Worm (Caenorhabditis elegans) whole organism, young adult: ENCODE results near the gene egas-4.

Experiments used
- B0019.2 ChIP-seq: fragments of 200-800 bp; sonication (Bioruptor generic); conservative IDR thresholded peaks from 2 replicates; pipeline ENCODE4 v1.3.6; 2022; ENCODE audit warnings: missing genetic modification reagents, missing genetic modification characterization, missing compliant biosample characterization
- B0035.1 ChIP-seq: sonication (generic microtip); optimal IDR thresholded peaks from 2 replicates; lab custom pipeline; 2016; ENCODE audit warnings: missing genetic modification characterization, mild to moderate bottlenecking, missing compliant biosample characterization, missing genotype, missing genetic modification reagents
- B0261.1 ChIP-seq: sonication (generic microtip); optimal IDR thresholded peaks from 2 replicates; lab custom pipeline; 2016; ENCODE audit warnings: mild to moderate bottlenecking, missing genetic modification characterization, moderate library complexity, missing compliant biosample characterization
- B0336.3 ChIP-seq: fragments of 200-800 bp; sonication (Bioruptor generic); IDR thresholded peaks from 2 replicates; pipeline ENCODE4 v1.3.6; 2022; ENCODE audit warnings: missing genetic modification characterization, missing compliant biosample characterization
- F22D6.2 ChIP-seq: sonication (generic microtip); optimal IDR thresholded peaks from 2 replicates; lab custom pipeline; 2016; ENCODE audit warnings: mild to moderate bottlenecking, missing genetic modification characterization, missing compliant biosample characterization
- F37B4.10 ChIP-seq: fragments of 200-800 bp; sonication (Bioruptor generic); IDR thresholded peaks from 2 replicates; pipeline ENCODE4 v1.3.6; 2022; ENCODE audit warnings: missing genetic modification characterization, missing compliant biosample characterization
- F39B2.1 ChIP-seq: fragments of 200-800 bp; sonication (Bioruptor generic); IDR thresholded peaks from 2 replicates; pipeline ENCODE4 v1.3.6; 2022; ENCODE audit warnings: missing genetic modification reagents, missing genetic modification characterization, missing compliant biosample characterization
- F55B11.4 ChIP-seq: sonication (generic microtip); optimal IDR thresholded peaks from 2 replicates; lab custom pipeline; 2016; ENCODE audit warnings: missing compliant biosample characterization, missing genetic modification characterization, borderline replicate concordance; ENCODE audit not compliant: insufficient read depth
- K12H6.12 ChIP-seq: fragments of 200-800 bp; sonication (Bioruptor generic); optimal IDR thresholded peaks from 2 replicates; lab custom pipeline; 2018; ENCODE audit warnings: mild to moderate bottlenecking, missing genetic modification characterization, missing compliant biosample characterization
- Y53G8AR.9 ChIP-seq: fragments of 200-800 bp; sonication (Bioruptor generic); conservative IDR thresholded peaks from 2 replicates; pipeline ENCODE4 v1.3.6; 2022; ENCODE audit warnings: missing genetic modification reagents, missing genetic modification characterization, missing compliant biosample characterization
- Y56A3A.18 ChIP-seq: fragments of 200-800 bp; sonication (Bioruptor generic); IDR thresholded peaks from 2 replicates; pipeline ENCODE4 v1.3.6; 2022; ENCODE audit warnings: missing genetic modification reagents, missing genetic modification characterization, missing compliant biosample characterization
- ZK185.1 ChIP-seq: sonication (generic microtip); optimal IDR thresholded peaks from 2 replicates; lab custom pipeline; 2016; ENCODE audit warnings: mild to moderate bottlenecking, missing genetic modification characterization, missing compliant biosample characterization; ENCODE audit not compliant: poor library complexity, severe bottlenecking
- atf-7 ChIP-seq: sonication (generic microtip); optimal IDR thresholded peaks from 2 replicates; lab custom pipeline; 2017; ENCODE audit warnings: mild to moderate bottlenecking, missing genetic modification characterization, missing compliant biosample characterization
- attf-5 ChIP-seq: fragments of 200-800 bp; sonication (Bioruptor generic); optimal IDR thresholded peaks from 2 replicates; lab custom pipeline; 2018; ENCODE audit warnings: mild to moderate bottlenecking, missing genetic modification characterization, missing compliant biosample characterization
- cebp-2 ChIP-seq: fragments of 200-800 bp; sonication (Bioruptor generic); IDR thresholded peaks from 2 replicates; pipeline ENCODE4 v1.3.6; 2022; ENCODE audit warnings: missing genetic modification characterization, missing compliant biosample characterization
- ceh-27 ChIP-seq: fragments of 200-800 bp; sonication (Bioruptor generic); optimal IDR thresholded peaks from 2 replicates; lab custom pipeline; 2018; ENCODE audit warnings: mild to moderate bottlenecking, missing genetic modification characterization, moderate library complexity, missing compliant biosample characterization
- chd-7 ChIP-seq: sonication (generic microtip); optimal IDR thresholded peaks from 2 replicates; lab custom pipeline; 2016; ENCODE audit warnings: mild to moderate bottlenecking, missing genetic modification characterization, moderate library complexity, missing compliant biosample characterization
- die-1 ChIP-seq: sonication (generic microtip); optimal IDR thresholded peaks from 2 replicates; lab custom pipeline; 2016; ENCODE audit warnings: missing genotype, mild to moderate bottlenecking, missing genetic modification characterization, missing compliant biosample characterization
- dox-1 ChIP-seq: fragments of 200-800 bp; sonication (Bioruptor generic); IDR thresholded peaks from 2 replicates; pipeline ENCODE4 v1.3.6; 2022; ENCODE audit warnings: missing genetic modification reagents, missing genetic modification characterization, missing compliant biosample characterization
- him-1 ChIP-seq: sonication (generic microtip); optimal IDR thresholded peaks from 2 replicates; lab custom pipeline; 2016; ENCODE audit warnings: missing genotype, missing genetic modification reagents, missing genetic modification characterization, missing compliant biosample characterization
- hmg-1.2 ChIP-seq: fragments of 200-800 bp; sonication (Bioruptor generic); IDR thresholded peaks from 2 replicates; pipeline ENCODE4 v1.3.6; 2022; ENCODE audit warnings: missing genetic modification reagents, missing genetic modification characterization, missing compliant biosample characterization
- let-526 ChIP-seq: fragments of 200-800 bp; sonication (Bioruptor generic); IDR thresholded peaks from 2 replicates; pipeline ENCODE4 v1.3.6; 2022; ENCODE audit warnings: missing genetic modification reagents, missing genetic modification characterization, missing compliant biosample characterization
- lin-26 ChIP-seq: fragments of 200-800 bp; sonication (Bioruptor generic); IDR thresholded peaks from 2 replicates; pipeline ENCODE4 v1.3.6; 2022; ENCODE audit warnings: missing genetic modification reagents, missing genetic modification characterization, missing compliant biosample characterization
- lin-54 ChIP-seq: fragments of 200-800 bp; sonication (Bioruptor generic); optimal IDR thresholded peaks from 2 replicates; lab custom pipeline; 2018; ENCODE audit warnings: mild to moderate bottlenecking, missing genetic modification characterization, missing compliant biosample characterization
- mes-4 ChIP-seq: sonication (generic microtip); optimal IDR thresholded peaks from 2 replicates; lab custom pipeline; 2016; ENCODE audit warnings: missing genotype, missing genetic modification characterization, missing compliant biosample characterization
- mxl-1 ChIP-seq: sonication (generic microtip); optimal IDR thresholded peaks from 2 replicates; lab custom pipeline; 2016; ENCODE audit warnings: missing genetic modification characterization, missing compliant biosample characterization
- nfya-1 ChIP-seq: sonication (generic microtip); optimal IDR thresholded peaks from 2 replicates; lab custom pipeline; 2017; ENCODE audit warnings: antibody characterized with exemption, missing compliant biosample characterization, missing genetic modification characterization, borderline replicate concordance; ENCODE audit not compliant: insufficient read depth
- nhr-27 ChIP-seq: fragments of 200-800 bp; sonication (Bioruptor generic); optimal IDR thresholded peaks from 2 replicates; lab custom pipeline; 2018; ENCODE audit warnings: mild to moderate bottlenecking, missing genetic modification characterization, moderate library complexity, missing compliant biosample characterization
- nhr-80 ChIP-seq: sonication (generic microtip); optimal IDR thresholded peaks from 2 replicates; lab custom pipeline; 2016; ENCODE audit warnings: missing genetic modification characterization, missing compliant biosample characterization
- nhr-90 ChIP-seq: sonication (generic microtip); optimal IDR thresholded peaks from 2 replicates; lab custom pipeline; 2016; ENCODE audit warnings: missing genotype, mild to moderate bottlenecking, missing genetic modification characterization, missing compliant biosample characterization
- rec-8 ChIP-seq, 2 experiments: sonication (generic microtip); optimal IDR thresholded peaks; 2 replicates each; lab custom pipeline; 2016; ENCODE audit warnings: mild to moderate bottlenecking in 2 of 2, missing genetic modification characterization in 2 of 2, missing genetic modification reagents in 2 of 2, missing genotype in 2 of 2, missing biosample characterization in 1 of 2, missing compliant biosample characterization in 1 of 2, moderate library complexity in 1 of 2
- rpc-1 ChIP-seq, 2 experiments: fragments of 150-350 bp in 1 of 2; sonication (generic microtip) in 1 of 2; optimal IDR thresholded peaks; 2 replicates each; lab custom pipeline; 2014 to 2018; ENCODE audit warnings: missing biosample characterization in 1 of 2, missing genetic modification characterization in 1 of 2, missing genetic modification reagents in 1 of 2, missing genotype in 1 of 2
- snpc-1.1 ChIP-seq: sonication (generic microtip); optimal IDR thresholded peaks from 2 replicates; lab custom pipeline; 2017; ENCODE audit warnings: missing genetic modification characterization, mild to moderate bottlenecking, missing compliant biosample characterization, antibody characterized with exemption, moderate library complexity, missing genotype, missing genetic modification reagents; ENCODE audit not compliant: insufficient read depth
- snpc-3.4 ChIP-seq: sonication (generic microtip); optimal IDR thresholded peaks from 2 replicates; lab custom pipeline; 2017; ENCODE audit warnings: missing genetic modification characterization, mild to moderate bottlenecking, missing compliant biosample characterization, antibody characterized with exemption, moderate library complexity, missing genotype, missing genetic modification reagents
- snpc-4 ChIP-seq, 5 experiments: fragments of 150-350 bp in 1 of 5; sonication (generic microtip) in 4 of 5; optimal IDR thresholded peaks; 2 replicates each; lab custom pipeline; 2014 to 2018; ENCODE audit warnings: missing genetic modification characterization in 5 of 5, missing biosample characterization in 3 of 5, antibody characterized with exemption in 2 of 5, mild to moderate bottlenecking in 2 of 5, missing compliant biosample characterization in 2 of 5, missing genotype in 2 of 5, moderate library complexity in 2 of 5, missing genetic modification reagents in 1 of 5
- tbp1 ChIP-seq: fragments of 200-800 bp; sonication (Bioruptor generic); optimal IDR thresholded peaks from 2 replicates; lab custom pipeline; 2018; ENCODE audit warnings: mild to moderate bottlenecking, missing genetic modification characterization, missing compliant biosample characterization
- unc-62 ChIP-seq: fragments of 150-350 bp; optimal IDR thresholded peaks from 2 replicates; lab custom pipeline; 2014; ENCODE audit warnings: missing biosample characterization, missing genetic modification reagents, missing genetic modification characterization
- zfh-2 ChIP-seq: fragments of 200-800 bp; sonication (Bioruptor generic); conservative IDR thresholded peaks from 2 replicates; pipeline ENCODE4 v1.3.6; 2022; ENCODE audit warnings: missing genetic modification reagents, missing genetic modification characterization, missing compliant biosample characterization
- ztf-18 ChIP-seq: sonication (generic microtip); optimal IDR thresholded peaks from 2 replicates; lab custom pipeline; 2016; ENCODE audit warnings: missing genotype, mild to moderate bottlenecking, missing genetic modification characterization, missing compliant biosample characterization
- ztf-28 ChIP-seq: fragments of 200-800 bp; sonication (Bioruptor generic); IDR thresholded peaks from 2 replicates; pipeline ENCODE4 v1.3.6; 2022; ENCODE audit warnings: missing genetic modification reagents, missing genetic modification characterization, missing compliant biosample characterization
- ztf-3 ChIP-seq: fragments of 200-800 bp; sonication (Bioruptor generic); optimal IDR thresholded peaks from 2 replicates; lab custom pipeline; 2018; ENCODE audit warnings: mild to moderate bottlenecking, missing genetic modification characterization, missing compliant biosample characterization

The egas-4 gene

DNA sequence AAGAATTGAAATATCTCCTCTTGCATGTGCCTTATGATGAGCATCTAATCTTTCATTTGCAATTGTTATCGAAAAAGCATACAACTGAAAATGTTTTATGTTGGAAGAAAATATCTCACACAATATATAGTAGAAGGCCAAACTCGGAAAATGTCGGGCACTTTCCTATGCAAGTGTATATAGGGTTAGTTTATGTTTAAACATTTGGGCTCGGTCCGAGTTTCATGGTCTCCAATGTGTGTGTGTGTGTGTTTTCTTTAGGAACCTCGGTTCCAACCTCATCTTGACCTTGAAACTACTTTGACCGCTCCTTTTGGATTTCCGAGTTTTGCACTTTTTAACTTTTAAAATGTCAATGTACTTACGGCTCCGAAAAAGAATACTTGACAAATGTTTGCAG lies 1.7 kb upstream of the egas-4 start:
- no peak for TF ChIP-seq atf-7 (tag; lab: Kevin White, UChicago)
- TF ChIP-seq mxl-1 (tag; lab: Kevin White, UChicago): peak; percentile 14
- TF ChIP-seq hmg-1.2 (GFP tag; lab: Robert Waterston, UW): peak; percentile 81
- TF ChIP-seq lin-26 (GFP tag; lab: Robert Waterston, UW): peak; percentile 91
- peak; percentile 62 for TF ChIP-seq rpc-1 (optimal IDR thresholded peaks at IDR 0.05; lab: Kevin White, UChicago)
- peak; percentile 82 for TF ChIP-seq rpc-1 (tag; optimal IDR thresholded peaks at IDR 0.05; lab: Kevin White, UChicago)
- no peak for TF ChIP-seq Y53G8AR.9 (GFP tag; lab: Robert Waterston, UW)
- peak; percentile 67 for TF ChIP-seq snpc-3.4 (tag; lab: Kevin White, UChicago)
- TF ChIP-seq snpc-1.1 (tag; lab: Kevin White, UChicago): peak; percentile 91
- TF ChIP-seq cebp-2 (GFP tag; lab: Robert Waterston, UW): no peak
- no peak for TF ChIP-seq lin-54 (GFP tag; lab: Kevin White, UChicago)
- TF ChIP-seq nhr-90 (tag; lab: Kevin White, UChicago): peak; percentile 47
- TF ChIP-seq tbp1 (GFP tag; lab: Kevin White, UChicago): peak; percentile 83
- peak; percentile 17 for TF ChIP-seq ztf-18 (tag; lab: Kevin White, UChicago)
- no peak for TF ChIP-seq F39B2.1 (GFP tag; lab: Robert Waterston, UW)
- TF ChIP-seq attf-5 (GFP tag; lab: Kevin White, UChicago): peak; percentile 20
- TF ChIP-seq snpc-4 (GFP tag; optimal IDR thresholded peaks at IDR 0.05; lab: Kevin White, UChicago): peak; percentile 73
- TF ChIP-seq snpc-4 (tag; optimal IDR thresholded peaks at IDR 0.05; lab: Kevin White, UChicago): peak in 3 of 4 experiments; percentile 90 to 96 (median 93)
- peak; percentile 7 for TF ChIP-seq ZK185.1
- TF ChIP-seq rec-8 (tag; optimal IDR thresholded peaks at IDR 0.05; lab: Kevin White, UChicago): peak in 1 of 2 experiments; percentile 12
- TF ChIP-seq mes-4: peak; percentile 10
- TF ChIP-seq unc-62 (GFP tag; lab: Kevin White, UChicago): no peak
- peak; percentile 51 for TF ChIP-seq B0261.1
- peak; percentile 68 for TF ChIP-seq die-1 (tag; lab: Kevin White, UChicago)
- TF ChIP-seq him-1 (tag; lab: Kevin White, UChicago): peak; percentile 46

- TF ChIP-seq nhr-80 (peak; percentile 86), lin-54 (GFP tag; lab: Kevin White, UChicago) (no peak)
Measured at ce11 chrIV:7497205-7497604, 445 bp downstream of the egas-4 start.

- TF ChIP-seq B0019.2 (GFP tag; lab: Robert Waterston, UW) (no peak), cebp-2 (GFP tag; lab: Robert Waterston, UW) (no peak), K12H6.12 (no peak), F39B2.1 (GFP tag; lab: Robert Waterston, UW) (no peak), ZK185.1 (no peak), nhr-80 (no peak), let-526 (GFP tag; lab: Robert Waterston, UW) (no peak), ztf-28 (GFP tag; lab: Robert Waterston, UW) (no peak), atf-7 (tag; lab: Kevin White, UChicago) (no peak), nhr-27 (tag; lab: Kevin White, UChicago) (no peak), ztf-3 (GFP tag; lab: Kevin White, UChicago) (no peak), B0035.1 (tag; lab: Kevin White, UChicago) (no peak)
- TF ChIP-seq, all 124 proteins: peak for 0
Measured at ce11 chrIV:7491464-7491863, 6.2 kb downstream of the egas-4 start, which contains the start of gene F55G1.1. Gene F55G1.1, plus strand, starts transcription at chrIV:7491764.

- TF ChIP-seq ceh-27 (GFP tag; lab: Kevin White, UChicago) (no peak), F37B4.10 (GFP tag; lab: Robert Waterston, UW) (0 out of 2 replicates have a peak, but pooled peaks have one; percentile 2), attf-5 (GFP tag; lab: Kevin White, UChicago) (no peak), zfh-2 (GFP tag; lab: Robert Waterston, UW) (no peak), rpc-1 (optimal IDR thresholded peaks at IDR 0.05; lab: Kevin White, UChicago) (no peak), rpc-1 (tag; optimal IDR thresholded peaks at IDR 0.05; lab: Kevin White, UChicago) (no peak), F22D6.2 (tag; lab: Kevin White, UChicago) (no peak), F55B11.4 (tag; lab: Kevin White, UChicago) (no peak), die-1 (tag; lab: Kevin White, UChicago) (peak; percentile 53), dox-1 (no peak), mes-4 (no peak), mxl-1 (tag; lab: Kevin White, UChicago) (no peak), hmg-1.2 (GFP tag; lab: Robert Waterston, UW) (no peak), Y56A3A.18 (GFP tag; lab: Robert Waterston, UW) (no peak), B0336.3 (GFP tag; lab: Robert Waterston, UW) (peak; percentile 84), F39B2.1 (GFP tag; lab: Robert Waterston, UW) (peak; percentile 13; the same call in 1 of the 2 replicates), chd-7 (tag; lab: Kevin White, UChicago) (no peak), nfya-1 (no peak)
Measured at ce11 chrIV:7488457-7488783, 9.2 kb downstream of the egas-4 start.
